Fruit fly (Drosophila melanogaster) whole organism, embryonic: ENCODE data around the gene par-6.

Source experiments
- Atf3 ChIP-seq: fragments of 200-800 bp; sonication (Bioruptor generic); optimal IDR thresholded peaks from 3 replicates; lab custom pipeline; 2016; ENCODE audit warnings: missing biosample characterization, missing genetic modification characterization
- CG1024 ChIP-seq: fragments of 200-800 bp; sonication (Bioruptor generic); IDR thresholded peaks from 2 replicates; pipeline ENCODE4 v1.3.6; 2022; ENCODE audit warnings: missing biosample characterization, missing genetic modification characterization
- CG10274 ChIP-seq: fragments of 200-800 bp; sonication (Bioruptor generic); optimal IDR thresholded peaks from 3 replicates; lab custom pipeline; 2017; ENCODE audit warnings: missing biosample characterization, mild to moderate bottlenecking, missing genetic modification characterization
- CG12071 ChIP-seq: fragments of 200-800 bp; sonication (Bioruptor generic); optimal IDR thresholded peaks from 3 replicates; lab custom pipeline; 2018; ENCODE audit warnings: missing biosample characterization, mild to moderate bottlenecking, missing genetic modification characterization
- CG12236 ChIP-seq: fragments of 200-800 bp; sonication (Bioruptor generic); optimal IDR thresholded peaks from 2 replicates; lab custom pipeline; 2016; ENCODE audit warnings: missing biosample characterization, missing genetic modification characterization
- CG14014 ChIP-seq: fragments of 200-800 bp; sonication (Bioruptor generic); IDR thresholded peaks from 2 replicates; pipeline ENCODE4 v1.3.6; 2022; ENCODE audit warnings: missing biosample characterization, missing genetic modification characterization
- CG14965 ChIP-seq: fragments of 200-800 bp; sonication (Bioruptor generic); optimal IDR thresholded peaks from 2 replicates; lab custom pipeline; 2016; ENCODE audit warnings: missing biosample characterization, missing genetic modification characterization, borderline replicate concordance
- CG17385 ChIP-seq: fragments of 200-800 bp; sonication (Bioruptor generic); optimal IDR thresholded peaks from 3 replicates; lab custom pipeline; 2018; ENCODE audit warnings: missing biosample characterization, mild to moderate bottlenecking, missing genetic modification characterization
- CG2199 ChIP-seq: fragments of 200-800 bp; sonication (Bioruptor generic); IDR thresholded peaks from 3 replicates; pipeline ENCODE4 v1.3.6; 2022; ENCODE audit warnings: missing biosample characterization, missing genetic modification characterization
- CG2875 ChIP-seq: fragments of 200-800 bp; sonication (Bioruptor generic); optimal IDR thresholded peaks from 2 replicates; lab custom pipeline; 2017; ENCODE audit warnings: missing biosample characterization, mild to moderate bottlenecking, missing genetic modification characterization, missing genetic modification reagents
- CG34224 ChIP-seq: fragments of 200-800 bp; sonication (Bioruptor generic); IDR thresholded peaks from 3 replicates; pipeline ENCODE4 v1.3.6; 2022; ENCODE audit warnings: missing biosample characterization, missing genetic modification characterization; ENCODE audit not compliant: partially characterized antibody
- CG3838 ChIP-seq: fragments of 200-800 bp; sonication (Bioruptor generic); optimal IDR thresholded peaks from 3 replicates; lab custom pipeline; 2016; ENCODE audit warnings: missing biosample characterization, missing genetic modification characterization
- CG4730 ChIP-seq: fragments of 200-800 bp; sonication (Bioruptor generic); IDR thresholded peaks from 2 replicates; pipeline ENCODE4 v1.3.6; 2022; ENCODE audit warnings: missing biosample characterization, missing genetic modification characterization
- CG6813 ChIP-seq: fragments of 200-800 bp; sonication (Bioruptor generic); optimal IDR thresholded peaks from 2 replicates; lab custom pipeline; 2017; ENCODE audit warnings: missing biosample characterization, missing genetic modification characterization, mild to moderate bottlenecking, moderate library complexity, missing genetic modification reagents
- CG7556 ChIP-seq: fragments of 200-800 bp; sonication (Bioruptor generic); optimal IDR thresholded peaks from 2 replicates; lab custom pipeline; 2017; ENCODE audit warnings: missing biosample characterization, mild to moderate bottlenecking, missing genetic modification characterization
- CG7963 ChIP-seq: fragments of 200-800 bp; sonication (Bioruptor generic); IDR thresholded peaks from 3 replicates; pipeline ENCODE4 v1.3.6; 2022; ENCODE audit warnings: missing biosample characterization, missing genetic modification characterization; ENCODE audit not compliant: partially characterized antibody
- CG8388 ChIP-seq: fragments of 200-800 bp; sonication (Bioruptor generic); optimal IDR thresholded peaks from 2 replicates; lab custom pipeline; 2019; ENCODE audit warnings: missing biosample characterization, mild to moderate bottlenecking, missing genetic modification characterization, moderate library complexity
- CG8478 ChIP-seq: fragments of >200 bp; optimal IDR thresholded peaks from 2 replicates; lab custom pipeline; 2018
- CG9876 ChIP-seq: fragments of 200-800 bp; sonication (Bioruptor generic); optimal IDR thresholded peaks from 2 replicates; lab custom pipeline; 2016; ENCODE audit warnings: missing biosample characterization, missing genetic modification characterization
- CHES-1-like ChIP-seq: fragments of 200-800 bp; sonication (Bioruptor generic); optimal IDR thresholded peaks from 2 replicates; lab custom pipeline; 2016; ENCODE audit warnings: missing biosample characterization, missing genetic modification characterization
- Hand ChIP-seq: fragments of 200-800 bp; sonication (Bioruptor generic); optimal IDR thresholded peaks from 2 replicates; lab custom pipeline; 2017; ENCODE audit warnings: mild to moderate bottlenecking, missing biosample characterization, missing genetic modification reagents, missing genetic modification characterization
- HmgD ChIP-seq: fragments of 200-800 bp; sonication (Bioruptor generic); optimal IDR thresholded peaks from 3 replicates; lab custom pipeline; 2016; ENCODE audit warnings: missing biosample characterization, missing genetic modification characterization
- MESR4 ChIP-seq: fragments of 200-800 bp; sonication (Bioruptor generic); optimal IDR thresholded peaks from 2 replicates; lab custom pipeline; 2018; ENCODE audit warnings: missing biosample characterization, mild to moderate bottlenecking, missing genetic modification characterization, moderate library complexity
- NFAT ChIP-seq: fragments of 200-800 bp; sonication (Bioruptor generic); IDR thresholded peaks from 2 replicates; pipeline ENCODE4 v1.3.6; 2022; ENCODE audit warnings: missing biosample characterization, missing genetic modification characterization
- Neu2 ChIP-seq: fragments of 200-800 bp; sonication (Bioruptor generic); optimal IDR thresholded peaks from 3 replicates; lab custom pipeline; 2016; ENCODE audit warnings: missing biosample characterization, missing genetic modification characterization, borderline replicate concordance
- Sry-δ ChIP-seq: fragments of 200-800 bp; sonication (Bioruptor generic); optimal IDR thresholded peaks from 2 replicates; lab custom pipeline; 2016; ENCODE audit warnings: missing biosample characterization, missing genetic modification characterization
- Vsx1 ChIP-seq: fragments of 200-800 bp; sonication (Bioruptor generic); optimal IDR thresholded peaks from 2 replicates; lab custom pipeline; 2017; ENCODE audit warnings: missing biosample characterization, mild to moderate bottlenecking, missing genetic modification characterization, missing genetic modification reagents
- YL-1 ChIP-seq: fragments of 200-800 bp; sonication (Bioruptor generic); optimal IDR thresholded peaks from 3 replicates; lab custom pipeline; 2017; ENCODE audit warnings: missing biosample characterization, mild to moderate bottlenecking, missing genetic modification characterization
- dysf ChIP-seq: fragments of 200-800 bp; sonication (Bioruptor generic); IDR thresholded peaks from 3 replicates; pipeline ENCODE4 v1.3.6; 2022; ENCODE audit warnings: missing biosample characterization, missing genetic modification characterization
- fd102C ChIP-seq: fragments of 200-800 bp; sonication (Bioruptor generic); optimal IDR thresholded peaks from 2 replicates; lab custom pipeline; 2018; ENCODE audit warnings: missing biosample characterization, mild to moderate bottlenecking, missing genetic modification characterization, moderate library complexity
- fd3F ChIP-seq: fragments of 200-800 bp; sonication (Bioruptor generic); optimal IDR thresholded peaks from 2 replicates; lab custom pipeline; 2018; ENCODE audit warnings: missing biosample characterization, mild to moderate bottlenecking, missing genetic modification characterization, moderate library complexity
- gce ChIP-seq: fragments of 200-800 bp; sonication (Bioruptor generic); IDR thresholded peaks from 3 replicates; pipeline ENCODE4 v1.3.6; 2022; ENCODE audit warnings: missing biosample characterization, missing genetic modification characterization
- gcm ChIP-seq: fragments of 200-800 bp; sonication (Bioruptor generic); optimal IDR thresholded peaks from 2 replicates; lab custom pipeline; 2019; ENCODE audit warnings: missing biosample characterization, mild to moderate bottlenecking, missing genetic modification characterization, moderate library complexity
- hkb ChIP-seq, 2 experiments: fragments of 200-800 bp in 1 of 2; fragments of >200 bp in 1 of 2; sonication (Bioruptor generic) in 1 of 2; IDR thresholded peaks in 1 of 2; optimal IDR thresholded peaks in 1 of 2; 2 replicates each; pipeline versions ENCODE4 v1.3.6 to Lab custom; 2017 to 2022; ENCODE audit warnings: missing biosample characterization in 1 of 2, missing genetic modification characterization in 1 of 2
- ken ChIP-seq: fragments of 200-800 bp; sonication (Bioruptor generic); IDR thresholded peaks from 3 replicates; pipeline ENCODE4 v1.3.6; 2022; ENCODE audit warnings: missing biosample characterization, missing genetic modification characterization
- klu ChIP-seq: fragments of 200-800 bp; sonication (Bioruptor generic); IDR thresholded peaks from 2 replicates; pipeline ENCODE4 v1.3.6; 2022; ENCODE audit warnings: missing biosample characterization, missing genetic modification characterization
- lab ChIP-seq: fragments of 200-800 bp; sonication (Bioruptor generic); optimal IDR thresholded peaks from 3 replicates; lab custom pipeline; 2017; ENCODE audit warnings: missing biosample characterization, missing genetic modification characterization, mild to moderate bottlenecking, moderate library complexity, missing genetic modification reagents
- lmd ChIP-seq: fragments of 200-800 bp; sonication (Bioruptor generic); IDR thresholded peaks from 2 replicates; pipeline ENCODE4 v1.3.6; 2022; ENCODE audit warnings: missing biosample characterization, missing genetic modification characterization
- nom ChIP-seq: fragments of 200-800 bp; sonication (Bioruptor generic); optimal IDR thresholded peaks from 2 replicates; lab custom pipeline; 2017; ENCODE audit warnings: missing biosample characterization, missing genetic modification characterization, mild to moderate bottlenecking, moderate library complexity, missing genetic modification reagents
- pb ChIP-seq: fragments of 200-800 bp; sonication (Bioruptor generic); optimal IDR thresholded peaks from 3 replicates; lab custom pipeline; 2016; ENCODE audit warnings: missing biosample characterization, missing genetic modification characterization
- pita ChIP-seq: fragments of 200-800 bp; sonication (Bioruptor generic); optimal IDR thresholded peaks from 2 replicates; lab custom pipeline; 2017; ENCODE audit warnings: missing biosample characterization, mild to moderate bottlenecking, missing genetic modification characterization
- psq ChIP-seq: fragments of 200-800 bp; sonication (Bioruptor generic); optimal IDR thresholded peaks from 2 replicates; lab custom pipeline; 2017; ENCODE audit warnings: missing biosample characterization, missing genetic modification characterization
- salm ChIP-seq: fragments of 200-800 bp; sonication (Bioruptor generic); optimal IDR thresholded peaks from 2 replicates; lab custom pipeline; 2018; ENCODE audit warnings: missing biosample characterization, mild to moderate bottlenecking, missing genetic modification characterization
- sens-2 ChIP-seq: fragments of 200-800 bp; sonication (Bioruptor generic); IDR thresholded peaks from 2 replicates; pipeline ENCODE4 v1.3.6; 2022; ENCODE audit warnings: missing biosample characterization, missing genetic modification characterization
- sr ChIP-seq: fragments of 200-800 bp; sonication (Bioruptor generic); IDR thresholded peaks from 3 replicates; pipeline ENCODE4 v1.3.6; 2022; ENCODE audit warnings: missing biosample characterization, missing genetic modification characterization
- vnd ChIP-seq: fragments of 200-800 bp; sonication (Bioruptor generic); IDR thresholded peaks from 3 replicates; pipeline ENCODE4 v1.3.6; 2022; ENCODE audit warnings: missing biosample characterization, missing genetic modification characterization; ENCODE audit not compliant: partially characterized antibody
- vvl ChIP-seq: fragments of 200-800 bp; sonication (Bioruptor generic); IDR thresholded peaks from 2 replicates; pipeline ENCODE4 v1.3.6; 2022; ENCODE audit warnings: missing biosample characterization, missing genetic modification characterization
- wor ChIP-seq: fragments of 200-800 bp; sonication (Bioruptor generic); IDR thresholded peaks from 2 replicates; pipeline ENCODE4 v1.3.6; 2022; ENCODE audit warnings: missing biosample characterization, missing genetic modification characterization

Gene par-6

dm6 chrX:17702738-17703570 lies at the start of gene par-6, which contains the start of gene CG8188 (continued):
- peak; percentile 92 for TF ChIP-seq vvl
- no peak for TF ChIP-seq CG14965 (GFP tag; lab: Kevin White, UChicago)
- TF ChIP-seq psq (GFP tag; lab: Kevin White, UChicago) = peak; percentile 50
- peak; percentile 89 for TF ChIP-seq dysf (GFP tag; lab: Robert Waterston, UW)
- TF ChIP-seq lmd (GFP tag; lab: Robert Waterston, UW) = peak; percentile 91
- TF ChIP-seq CG3838 (GFP tag; lab: Kevin White, UChicago) = peak; percentile 72
- TF ChIP-seq hkb (optimal IDR thresholded peaks at IDR 0.05; lab: Kevin White, UChicago) = peak; percentile 86
- peak; percentile 86 for TF ChIP-seq hkb (GFP tag; IDR thresholded peaks at IDR 0.05; lab: Robert Waterston, UW)
- peak; percentile 50 for TF ChIP-seq fd102C (GFP tag; lab: Kevin White, UChicago)
- TF ChIP-seq lab = peak; percentile 90
- peak; percentile 74; the same call in 1 of the 3 replicates for TF ChIP-seq gce (GFP tag; lab: Robert Waterston, UW)
- no peak for TF ChIP-seq CG7963 (GFP tag; lab: Robert Waterston, UW)
- TF ChIP-seq Hand (GFP tag; lab: Kevin White, UChicago) = peak; percentile 47
- TF ChIP-seq klu (GFP tag; lab: Robert Waterston, UW) = peak; percentile 83
- peak; percentile 49 for TF ChIP-seq Vsx1
- TF ChIP-seq CG9876 (GFP tag; lab: Kevin White, UChicago) = peak; percentile 79
- TF ChIP-seq NFAT = peak; percentile 75
- TF ChIP-seq CG12236 (GFP tag; lab: Kevin White, UChicago) = peak; percentile 62
- TF ChIP-seq CHES-1-like (GFP tag; lab: Kevin White, UChicago) = peak; percentile 83
- peak; percentile 91 for TF ChIP-seq ken (GFP tag; lab: Robert Waterston, UW)
- peak; percentile 68 for TF ChIP-seq CG2875
- TF ChIP-seq fd3F (GFP tag; lab: Kevin White, UChicago) = peak; percentile 72
- TF ChIP-seq CG6813 (GFP tag; lab: Kevin White, UChicago) = peak; percentile 68
- TF ChIP-seq CG4730 (GFP tag; lab: Robert Waterston, UW) = peak; percentile 78
- TF ChIP-seq CG12071 (GFP tag; lab: Kevin White, UChicago) = no peak
- no peak for TF ChIP-seq pita (GFP tag; lab: Kevin White, UChicago)
- TF ChIP-seq CG14014 (GFP tag; lab: Robert Waterston, UW) = peak; percentile 92
- no peak; the same call in 2 of the 3 replicates for TF ChIP-seq sr (GFP tag; lab: Robert Waterston, UW)
- peak; percentile 74 for TF ChIP-seq CG7556 (GFP tag; lab: Kevin White, UChicago)
- TF ChIP-seq CG10274 (GFP tag; lab: Kevin White, UChicago) = peak; percentile 100
- peak; percentile 81 for TF ChIP-seq gcm (GFP tag; lab: Kevin White, UChicago)
- TF ChIP-seq sens-2 (GFP tag; lab: Robert Waterston, UW) = peak; percentile 80
- TF ChIP-seq CG2199 (GFP tag; lab: Robert Waterston, UW) = peak; percentile 88
- no peak for TF ChIP-seq CG8478 (lab: Kevin White, UChicago)
- peak; percentile 55 for TF ChIP-seq salm (tag; lab: Kevin White, UChicago)
- peak; percentile 80 for TF ChIP-seq Sry-δ
- TF ChIP-seq CG8388 = peak; percentile 78
- peak; percentile 83 for TF ChIP-seq CG17385 (GFP tag; lab: Kevin White, UChicago)
- TF ChIP-seq MESR4 (GFP tag; lab: Kevin White, UChicago) = peak; percentile 80
- peak; percentile 60 for TF ChIP-seq nom
- peak; percentile 76 for TF ChIP-seq wor (GFP tag; lab: Robert Waterston, UW)
- TF ChIP-seq YL-1 = peak; percentile 38
- TF ChIP-seq Atf3 (GFP tag; lab: Kevin White, UChicago) = peak; percentile 85
- peak; percentile 69 for TF ChIP-seq vnd (GFP tag; lab: Robert Waterston, UW)
- peak; percentile 79 for TF ChIP-seq pb (GFP tag; lab: Kevin White, UChicago)
- no peak for TF ChIP-seq Neu2 (GFP tag; lab: Kevin White, UChicago)
- TF ChIP-seq HmgD (GFP tag; lab: Kevin White, UChicago) = peak; percentile 80
- peak; percentile 46 for TF ChIP-seq CG1024
- peak; percentile 52 for TF ChIP-seq CG34224 (GFP tag; lab: Robert Waterston, UW)
